Worm (Caenorhabditis elegans): ENCODE results near the gene B0457.2.

- TF ChIP-seq F49E8.2 (tag; optimal IDR thresholded peaks at IDR 0.05; ENCODE audit: borderline replicate concordance) (peak; percentile 32), dve-1 (tag; optimal IDR thresholded peaks at IDR 0.05; ENCODE audit: insufficient read depth) (peak; percentile 60), skn-1 (tag; optimal IDR thresholded peaks at IDR 0.05) (no peak), nhr-41 (GFP tag; IDR thresholded peaks at IDR 0.05) (no peak), lin-15B (tag; optimal IDR thresholded peaks at IDR 0.05) (no peak)
These were observed 43.2 kb upstream of the B0457.2 start, which contains the start of the genes szy-20 and C18E9.5 for ce11 chrII:8969251-8970183.
